Worm (Caenorhabditis elegans): ENCODE measurements around the gene nep-1.

Gene nep-1

DNA sequence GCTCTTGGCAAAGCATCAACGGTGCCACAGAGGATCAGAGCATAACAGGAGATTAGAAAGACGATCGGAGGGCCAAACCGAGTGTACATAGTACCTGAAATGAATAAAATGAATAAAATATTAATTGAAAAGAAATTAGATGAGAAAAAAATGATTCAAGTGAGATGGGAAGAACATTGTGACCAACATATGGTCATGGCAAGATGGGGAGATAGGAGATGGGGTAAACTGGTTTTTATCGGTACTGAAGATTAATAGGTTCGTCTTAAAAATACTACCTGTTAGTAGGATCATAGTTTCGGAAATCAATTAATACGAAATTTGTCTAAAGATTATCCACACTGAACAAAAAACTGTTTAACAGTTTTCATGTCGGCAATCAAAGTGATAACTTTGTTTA lies at the start of gene nep-1:
TSS of gene nep-1 (minus strand) at position 101 of the 400 bp plus-strand sequence.
- TF ChIP-seq sma-9 (GFP tag; optimal IDR thresholded peaks at IDR 0.05) = peak; percentile 24
- no peak for TF ChIP-seq sma-9 (tag; optimal IDR thresholded peaks at IDR 0.05)
- TF ChIP-seq fos-1 (tag; optimal IDR thresholded peaks at IDR 0.05) = no peak
- TF ChIP-seq skn-1 (tag; optimal IDR thresholded peaks at IDR 0.05) = no peak

DNA sequence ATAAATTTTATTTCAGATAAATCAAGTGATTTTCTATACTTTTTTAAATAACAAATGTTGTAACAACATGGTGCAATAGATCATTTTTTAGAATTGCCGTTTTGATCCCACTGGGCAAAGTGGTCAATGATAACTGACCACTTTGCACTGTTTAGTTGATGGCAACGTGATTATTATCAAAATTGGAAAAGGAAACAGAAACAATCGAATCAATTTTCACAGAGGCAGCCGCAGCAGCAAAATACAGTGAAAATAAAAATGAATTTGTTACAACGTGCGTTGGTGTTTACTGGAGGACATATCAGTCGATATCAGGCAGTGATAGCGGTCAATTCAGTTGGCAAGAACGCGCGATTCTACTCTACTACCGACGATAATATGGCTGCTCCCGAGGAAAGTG lies 48.8 kb upstream of the nep-1 start, which contains the start of gene VF13D12L.3:
TSS of gene VF13D12L.3 (plus strand) at position 223 of the 400 bp plus-strand sequence.
- TF ChIP-seq blmp-1 (tag; optimal IDR thresholded peaks at IDR 0.05; ENCODE audit: insufficient read depth) (peak; percentile 2), nhr-25 (tag; optimal IDR thresholded peaks at IDR 0.05) (no peak), snpc-4 (tag; optimal IDR thresholded peaks at IDR 0.05) (no peak), lsy-2 (tag; optimal IDR thresholded peaks at IDR 0.05) (no peak), ztf-4 (tag; optimal IDR thresholded peaks at IDR 0.05) (no peak), nhr-6 (tag; optimal IDR thresholded peaks at IDR 0.05) (no peak)

DNA sequence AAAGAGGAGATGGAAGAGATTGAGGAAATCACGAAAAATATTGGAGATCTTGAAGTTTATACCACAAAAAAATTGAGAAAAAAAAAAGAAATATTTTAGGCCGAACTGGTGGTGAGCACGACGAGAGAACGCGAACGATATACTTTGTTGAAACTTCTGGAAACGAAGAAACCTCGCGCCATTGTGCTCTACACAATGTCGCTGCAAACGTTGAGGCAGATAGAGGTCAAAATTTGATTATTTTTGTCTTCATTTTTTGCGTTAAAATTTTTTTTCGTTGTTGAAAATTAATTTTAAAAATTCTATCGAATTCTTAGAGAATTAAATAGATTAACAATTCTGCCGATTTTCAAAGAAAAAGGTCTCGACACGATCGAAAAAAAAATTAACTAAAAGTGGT lies 43.7 kb upstream of the nep-1 start:
- no peak for TF ChIP-seq mdl-1 (tag; optimal IDR thresholded peaks at IDR 0.05)
- no peak for TF ChIP-seq unc-55 (GFP tag; optimal IDR thresholded peaks at IDR 0.05)
- TF ChIP-seq sma-3 (GFP tag; optimal IDR thresholded peaks at IDR 0.05) = no peak
- no peak for TF ChIP-seq crh-2 (tag; optimal IDR thresholded peaks at IDR 0.05)
- no peak for TF ChIP-seq ceh-82 (tag; optimal IDR thresholded peaks at IDR 0.05)
- TF ChIP-seq nhr-23 (tag; optimal IDR thresholded peaks at IDR 0.05) = no peak
- TF ChIP-seq nhr-129 (tag; optimal IDR thresholded peaks at IDR 0.05) = no peak
- no peak for TF ChIP-seq F13H6.1 (tag; optimal IDR thresholded peaks at IDR 0.05)
- no peak for TF ChIP-seq alr-1 (tag; optimal IDR thresholded peaks at IDR 0.05)
- no peak for TF ChIP-seq nhr-11 (tag; optimal IDR thresholded peaks at IDR 0.05)
- no peak for TF ChIP-seq sma-9 (GFP tag; optimal IDR thresholded peaks at IDR 0.05)
- no peak for TF ChIP-seq sma-9 (tag; optimal IDR thresholded peaks at IDR 0.05)
- no peak for TF ChIP-seq ztf-4 (tag; optimal IDR thresholded peaks at IDR 0.05)
- TF ChIP-seq nhr-237 (tag; optimal IDR thresholded peaks at IDR 0.05) = no peak
- no peak for TF ChIP-seq zag-1 (tag; optimal IDR thresholded peaks at IDR 0.05)
- TF ChIP-seq elt-1 (tag; optimal IDR thresholded peaks at IDR 0.05) = no peak
- TF ChIP-seq ztf-1 (GFP tag; conservative IDR thresholded peaks at IDR 0.05) = no peak
- no peak for TF ChIP-seq nhr-12 (tag; optimal IDR thresholded peaks at IDR 0.05)
- no peak for TF ChIP-seq nhr-25 (tag; optimal IDR thresholded peaks at IDR 0.05)
- no peak for TF ChIP-seq ZK546.5 (tag; optimal IDR thresholded peaks at IDR 0.05)

ce11 chrII:11700200-11700599 lies 43.2 kb upstream of the nep-1 start, which contains the start of gene inos-1:
inos-1 (minus strand) TSS chrII:11700300.
- TF ChIP-seq unc-55 (GFP tag; optimal IDR thresholded peaks at IDR 0.05) (peak; percentile 8), nhr-21 (tag; optimal IDR thresholded peaks at IDR 0.05) (no peak)

DNA sequence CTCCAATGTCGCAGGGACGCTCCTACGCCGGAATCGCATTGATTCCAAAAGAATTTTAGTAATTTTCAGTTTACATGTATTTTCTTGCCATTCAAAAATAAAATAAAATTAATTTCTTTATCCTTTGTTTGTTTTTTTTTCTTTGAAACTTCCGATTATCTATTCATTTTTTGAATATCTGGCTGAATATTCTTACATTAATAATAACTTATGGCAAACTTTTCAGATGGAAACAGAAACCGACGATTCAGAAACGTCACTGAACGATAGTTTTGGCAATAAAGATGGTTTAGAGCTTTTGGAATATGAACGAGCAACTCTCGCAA lies 38.9 kb upstream of the nep-1 start, which contains the start of gene xpf-1:
TSS of gene xpf-1 (plus strand) at position 227 of the 326 bp plus-strand sequence.
- TF ChIP-seq ZK546.5 (tag; optimal IDR thresholded peaks at IDR 0.05) (no peak), nhr-23 (tag; optimal IDR thresholded peaks at IDR 0.05) (no peak), nhr-129 (tag; optimal IDR thresholded peaks at IDR 0.05) (no peak), unc-62 (GFP tag; optimal IDR thresholded peaks at IDR 0.05) (no peak), blmp-1 (tag; optimal IDR thresholded peaks at IDR 0.05; ENCODE audit: insufficient read depth) (no peak), mbf-1 (tag; optimal IDR thresholded peaks at IDR 0.05) (no peak), lin-39 (tag; optimal IDR thresholded peaks at IDR 0.05) (no peak), crh-2 (tag; optimal IDR thresholded peaks at IDR 0.05) (no peak), aly-2 (tag; optimal IDR thresholded peaks at IDR 0.05) (no peak), Y55F3AM.14 (GFP tag; optimal IDR thresholded peaks at IDR 0.05) (no peak), peb-1 (tag; optimal IDR thresholded peaks at IDR 0.05) (no peak)

- TF ChIP-seq sma-3 (GFP tag; optimal IDR thresholded peaks at IDR 0.05) = peak; percentile 3
These were observed 38.4 kb upstream of the nep-1 start, which contains the start of gene tars-1 for ce11 chrII:11695161-11695944. tars-1 (minus strand) TSS chrII:11695657.
